Fruit fly (Drosophila melanogaster): ENCODE measurements around the gene OtopLb.

OtopLb gene

DNA sequence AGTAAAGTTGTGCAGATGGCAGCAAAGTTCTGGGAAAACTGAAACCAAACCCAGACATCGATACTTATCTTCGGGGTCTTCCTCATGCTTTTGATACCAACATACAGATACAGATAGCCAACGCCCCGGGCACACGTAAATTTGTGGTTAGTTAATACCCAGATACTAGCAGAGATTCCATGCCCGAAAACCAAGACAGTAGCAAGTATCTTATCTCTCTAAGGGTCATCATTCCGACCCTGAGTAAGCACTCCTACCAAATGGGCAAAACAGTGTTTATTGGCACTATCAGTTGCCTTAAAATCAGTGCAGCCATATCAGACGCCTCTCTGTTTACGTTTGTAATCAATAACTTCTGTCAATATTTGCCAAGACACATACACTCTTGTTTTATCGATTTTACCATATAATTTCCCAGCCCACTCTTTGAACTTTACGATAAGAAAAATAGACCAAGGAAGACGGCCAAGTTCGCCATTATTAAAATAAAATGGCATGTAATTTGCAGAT lies at the start of gene OtopLb:
Gene OtopLb, minus strand, starts transcription at position 51 of the 510 bp plus-strand sequence.
- TF ChIP-seq CG8478 (optimal IDR thresholded peaks at IDR 0.05) (no peak), CTCF (optimal IDR thresholded peaks at IDR 0.05) (no peak)

DNA sequence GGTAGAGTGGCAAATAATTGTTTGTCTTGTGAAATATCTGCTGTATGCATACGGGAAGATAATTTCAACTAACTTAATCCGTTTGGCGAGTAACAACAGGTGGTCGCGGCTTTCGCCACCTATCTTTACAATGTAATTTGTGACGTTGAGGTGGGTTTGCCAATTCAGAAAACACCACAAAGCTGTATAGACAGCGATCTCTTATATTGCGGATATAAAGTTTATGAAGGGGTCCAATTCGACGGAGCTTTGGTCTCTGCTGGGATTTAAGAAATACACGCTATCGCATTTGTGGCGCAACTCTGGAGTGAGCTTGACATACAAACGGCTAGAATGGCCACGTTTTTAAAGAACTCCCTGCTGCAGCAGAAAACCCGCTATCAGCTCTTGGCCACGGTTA lies 47.3 kb upstream of the OtopLb start, which contains the start of gene CG33282:
Gene CG33282, plus strand, starts transcription at position 301 of the 400 bp plus-strand sequence.
- TF ChIP-seq CG8478 (optimal IDR thresholded peaks at IDR 0.05) (no peak), CTCF (optimal IDR thresholded peaks at IDR 0.05) (no peak)

DNA sequence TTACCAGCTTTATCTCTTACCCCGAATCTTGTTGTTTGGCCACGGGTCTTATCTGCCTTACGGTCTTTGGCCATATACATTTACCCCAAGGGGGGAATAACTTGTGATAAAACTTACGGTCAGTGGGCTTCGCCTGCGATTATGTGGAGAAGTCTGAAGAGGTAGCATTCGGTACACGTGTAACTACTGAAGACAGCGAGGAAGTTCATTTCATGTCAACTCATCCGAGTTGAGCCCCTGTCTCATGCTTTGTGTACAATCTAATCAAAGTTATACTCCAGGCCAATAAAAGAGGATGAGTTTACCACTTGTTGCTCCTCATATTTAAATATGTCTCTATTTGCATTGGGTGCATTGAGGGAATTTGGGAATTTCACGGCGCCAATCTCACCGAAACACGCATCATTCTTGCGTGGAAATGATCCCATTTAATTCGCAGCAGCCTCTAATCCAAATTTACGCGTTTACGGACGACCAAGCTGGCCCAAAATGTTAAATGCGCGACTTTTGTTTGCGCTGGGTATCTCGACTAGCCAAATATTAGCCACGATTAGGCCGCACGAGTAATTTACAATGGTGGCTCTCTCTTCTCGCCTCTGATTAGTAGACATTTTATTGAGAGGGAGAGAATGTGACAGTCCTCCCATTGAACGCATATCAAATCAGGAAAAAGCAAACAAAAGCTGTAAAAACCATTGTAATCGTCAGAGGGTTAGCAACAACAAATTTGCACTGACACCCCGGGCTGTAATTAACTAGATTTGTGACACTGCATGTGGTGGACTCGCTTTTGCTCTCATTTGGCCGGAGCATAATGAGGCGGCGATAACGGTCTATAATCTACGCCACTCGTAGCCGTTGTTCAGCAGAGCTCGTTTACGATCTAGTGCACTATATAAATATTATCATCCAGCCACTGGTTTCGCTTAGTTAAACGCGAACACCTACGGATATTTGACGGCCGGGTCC lies 43.3 kb upstream of the OtopLb start, which contains the start of gene CG33281:
Gene CG33281, plus strand, starts transcription at position 919 of the 969 bp plus-strand sequence.
- TF ChIP-seq CG8478 (optimal IDR thresholded peaks at IDR 0.05) = no peak
- TF ChIP-seq CTCF (optimal IDR thresholded peaks at IDR 0.05) = no peak

DNA sequence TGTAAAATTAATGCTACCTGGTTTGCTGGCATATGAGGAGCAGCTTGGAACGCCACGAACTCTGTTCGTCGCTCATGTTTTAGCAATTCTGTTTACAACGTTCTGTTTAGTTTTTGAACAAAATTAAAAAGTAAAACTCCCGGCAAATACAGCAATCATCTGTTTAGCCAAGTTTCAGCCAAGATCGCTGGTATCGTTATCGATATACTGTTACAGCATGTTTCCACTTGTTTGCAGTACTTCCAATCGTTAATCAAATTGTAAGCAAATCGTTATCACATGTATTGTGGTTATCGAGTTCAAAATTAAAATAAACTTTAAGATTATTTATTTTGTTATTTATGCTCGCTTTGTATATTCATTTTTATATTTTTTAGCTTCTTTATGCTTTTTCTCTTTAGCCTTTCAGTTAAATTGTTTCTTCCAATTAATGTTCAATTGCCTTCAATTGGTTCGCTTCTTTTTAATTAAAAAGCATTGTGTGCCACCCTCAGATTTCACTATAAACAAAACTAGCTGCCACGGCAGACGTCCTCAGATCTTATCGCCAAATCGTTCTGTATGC lies 39.5 kb upstream of the OtopLb start, which contains the start of the genes Fign and CG8837:
Gene Fign, minus strand, starts transcription at position 142 of the 565 bp plus-strand sequence.
Gene CG8837, plus strand, starts transcription at position 515 of the 565 bp plus-strand sequence.
- no peak for TF ChIP-seq CG8478 (optimal IDR thresholded peaks at IDR 0.05)
- TF ChIP-seq CTCF (optimal IDR thresholded peaks at IDR 0.05) = peak in 1 of 2 experiments; percentile 14

DNA sequence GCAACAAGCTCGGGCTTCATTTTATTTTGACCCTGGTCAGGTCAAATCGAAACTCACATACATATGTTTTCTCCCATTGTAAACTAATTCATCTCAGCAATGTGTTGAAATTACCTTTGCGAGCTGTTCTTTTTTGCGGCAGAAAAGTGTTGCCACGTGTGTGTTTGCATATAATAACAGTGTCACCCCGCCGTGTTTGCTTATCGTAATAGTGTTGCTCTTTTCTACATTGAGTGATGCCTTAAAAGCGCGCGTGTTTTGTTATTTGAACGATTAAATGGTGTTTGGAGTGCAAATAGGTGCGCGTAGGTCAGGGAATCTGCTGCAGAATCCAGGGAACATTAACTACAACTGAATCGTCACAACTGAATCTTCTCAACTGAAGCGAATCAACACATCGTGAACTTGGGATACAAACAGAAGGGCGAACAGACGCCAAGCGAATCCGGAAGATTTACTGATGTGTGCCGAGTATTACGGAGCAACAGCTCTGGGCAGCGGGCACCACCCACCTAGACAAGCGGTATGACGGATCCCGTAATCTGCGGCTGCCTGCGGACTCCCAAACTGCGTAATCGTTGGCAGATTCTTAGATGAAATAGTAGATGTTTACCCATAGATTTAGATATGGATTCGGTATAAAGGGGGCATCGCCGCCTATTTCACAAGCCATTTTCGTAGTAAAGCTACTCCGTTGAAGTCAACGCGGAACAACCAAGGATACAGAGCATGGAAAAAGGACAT lies 28.4 kb upstream of the OtopLb start, which contains the start of gene CG15406:
Gene CG15406, plus strand, starts transcription at position 694 of the 744 bp plus-strand sequence.
- TF ChIP-seq CG8478 (optimal IDR thresholded peaks at IDR 0.05) (no peak), CTCF (optimal IDR thresholded peaks at IDR 0.05) (no peak)

DNA sequence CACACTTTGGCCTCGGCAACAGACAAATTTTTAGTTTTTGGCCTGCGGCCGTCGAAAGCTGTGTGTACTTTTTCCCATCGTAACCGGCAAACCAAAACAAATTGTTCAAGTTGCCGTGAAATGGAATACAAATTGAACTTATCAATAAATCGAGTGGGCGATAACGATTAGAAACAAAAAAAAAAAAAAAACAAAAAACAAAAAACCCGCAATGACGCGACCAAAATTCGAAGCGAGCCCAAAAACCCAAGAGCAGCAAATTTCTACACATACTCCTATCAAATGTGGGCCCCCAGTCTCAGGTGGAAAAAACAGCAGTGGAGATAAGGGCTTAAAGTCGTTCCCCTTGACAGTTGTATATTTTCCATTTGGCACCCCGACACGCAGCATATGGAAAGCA lies 26.9 kb upstream of the OtopLb start:
- TF ChIP-seq CG8478 (optimal IDR thresholded peaks at IDR 0.05) (no peak), CTCF (optimal IDR thresholded peaks at IDR 0.05) (no peak)

DNA sequence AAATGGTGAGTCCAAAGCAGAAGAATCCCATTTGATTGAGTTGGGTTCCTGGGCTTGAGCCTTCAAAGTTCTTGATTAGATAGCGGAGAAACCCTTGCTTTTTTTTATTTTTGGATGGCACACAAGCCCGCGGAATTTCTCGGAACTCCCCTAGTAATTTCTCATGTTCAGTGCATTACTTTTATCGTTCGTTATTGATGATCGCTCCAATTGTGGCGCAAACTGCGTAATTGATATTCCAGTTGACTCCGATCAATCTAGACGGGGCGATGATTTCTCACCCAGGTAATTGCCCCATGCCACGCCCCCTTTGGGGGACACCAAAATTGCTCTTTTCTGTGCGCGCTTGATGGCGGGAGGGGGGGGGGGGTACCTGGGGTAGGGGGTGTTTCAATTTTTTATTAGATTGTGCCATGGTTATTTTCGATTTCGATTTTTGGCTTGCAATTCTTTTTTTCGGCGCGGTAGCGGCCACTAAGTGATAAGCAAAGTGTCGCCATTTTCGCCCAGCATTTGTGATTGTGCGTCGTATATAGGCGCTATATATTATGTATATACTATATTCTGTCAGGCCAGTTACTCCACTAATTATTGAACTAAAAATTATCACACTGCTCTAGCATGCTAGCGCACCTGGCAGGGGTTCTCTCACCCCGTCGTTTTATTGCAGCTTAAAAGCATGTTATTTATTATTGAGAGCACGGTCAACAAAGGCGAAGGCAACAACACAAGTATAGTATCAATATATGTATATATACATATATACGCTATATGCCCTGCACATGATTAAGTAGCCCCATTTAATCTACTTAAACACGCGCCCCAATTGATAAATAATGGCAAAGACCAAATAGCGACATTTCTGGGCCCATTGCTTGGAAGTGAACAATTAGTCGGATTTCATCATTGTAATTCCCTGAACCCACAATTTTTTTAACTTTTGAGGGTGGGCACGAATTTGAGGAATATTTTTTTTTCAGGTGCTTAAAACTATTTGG lies 24.8 kb upstream of the OtopLb start:
- TF ChIP-seq CTCF (optimal IDR thresholded peaks at IDR 0.05) = no peak
- TF ChIP-seq CG8478 (optimal IDR thresholded peaks at IDR 0.05) = no peak

DNA sequence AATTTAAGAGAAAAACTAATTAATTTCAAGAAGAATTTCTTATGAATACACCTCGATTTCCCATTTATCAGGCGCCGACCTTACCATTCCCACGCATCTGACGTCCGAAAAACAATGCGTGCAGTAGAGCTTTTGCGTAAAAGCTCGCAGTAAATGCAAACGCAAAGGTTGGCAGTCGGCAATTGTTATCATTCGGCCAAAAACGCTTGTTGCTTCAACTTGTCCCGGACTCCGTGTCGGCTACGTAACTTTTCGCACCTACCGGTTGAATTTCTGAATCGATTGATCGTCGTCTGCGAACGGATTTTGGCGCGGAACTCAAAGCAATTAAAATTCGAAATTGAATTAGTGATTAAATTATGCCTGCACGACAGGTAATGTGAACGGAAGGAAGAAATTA lies 23.6 kb upstream of the OtopLb start, which contains the start of gene CG3277:
Gene CG3277, plus strand, starts transcription at position 208 of the 400 bp plus-strand sequence.
- TF ChIP-seq CTCF (optimal IDR thresholded peaks at IDR 0.05) = no peak
- no peak for TF ChIP-seq CG8478 (optimal IDR thresholded peaks at IDR 0.05)

DNA sequence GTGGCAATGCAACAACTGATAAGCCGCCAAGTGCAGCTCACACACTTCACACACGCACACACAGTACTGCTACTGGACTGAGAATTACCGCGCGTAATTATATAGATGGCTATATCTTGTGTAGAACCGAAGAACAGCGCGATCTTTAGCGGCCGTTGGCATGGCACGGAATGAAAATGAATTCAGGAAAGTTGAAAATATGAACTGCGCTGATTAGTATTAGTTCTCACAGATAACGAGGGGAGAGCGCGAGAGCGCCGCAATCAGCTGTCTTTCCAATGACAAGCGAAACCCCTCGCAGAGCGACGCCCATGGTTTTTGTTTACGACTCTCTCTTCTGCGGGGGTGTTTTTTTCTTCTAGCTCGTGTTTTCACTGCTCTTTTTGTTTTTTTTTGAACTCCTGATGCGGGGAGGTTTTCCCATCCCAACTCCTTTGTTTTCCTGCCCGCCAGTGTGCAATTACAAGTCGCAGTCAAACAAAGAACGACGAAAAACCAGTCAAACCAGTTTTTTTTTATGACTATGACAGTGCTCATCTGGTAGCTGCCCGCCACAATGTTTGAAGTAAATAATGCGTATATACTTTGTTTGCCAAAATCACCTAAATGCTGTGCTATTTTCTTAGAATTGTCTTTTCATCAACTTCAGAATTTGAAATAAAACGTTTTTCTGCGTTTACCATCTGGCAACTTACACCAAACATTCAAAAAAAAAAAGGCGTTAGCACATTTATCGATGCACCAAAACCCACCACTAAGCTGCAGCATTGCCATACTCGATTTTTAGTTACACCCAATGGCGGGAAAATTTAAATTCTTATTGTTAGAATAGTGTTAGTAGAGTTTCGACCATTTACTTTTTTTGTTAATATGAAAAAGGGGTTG lies 22.9 kb upstream of the OtopLb start, which contains the start of gene CG9663:
Gene CG9663, minus strand, starts transcription at position 173 of the 885 bp plus-strand sequence.
- TF ChIP-seq CG8478 (optimal IDR thresholded peaks at IDR 0.05) = no peak
- TF ChIP-seq CTCF (optimal IDR thresholded peaks at IDR 0.05) = peak in 1 of 2 experiments; percentile 29

DNA sequence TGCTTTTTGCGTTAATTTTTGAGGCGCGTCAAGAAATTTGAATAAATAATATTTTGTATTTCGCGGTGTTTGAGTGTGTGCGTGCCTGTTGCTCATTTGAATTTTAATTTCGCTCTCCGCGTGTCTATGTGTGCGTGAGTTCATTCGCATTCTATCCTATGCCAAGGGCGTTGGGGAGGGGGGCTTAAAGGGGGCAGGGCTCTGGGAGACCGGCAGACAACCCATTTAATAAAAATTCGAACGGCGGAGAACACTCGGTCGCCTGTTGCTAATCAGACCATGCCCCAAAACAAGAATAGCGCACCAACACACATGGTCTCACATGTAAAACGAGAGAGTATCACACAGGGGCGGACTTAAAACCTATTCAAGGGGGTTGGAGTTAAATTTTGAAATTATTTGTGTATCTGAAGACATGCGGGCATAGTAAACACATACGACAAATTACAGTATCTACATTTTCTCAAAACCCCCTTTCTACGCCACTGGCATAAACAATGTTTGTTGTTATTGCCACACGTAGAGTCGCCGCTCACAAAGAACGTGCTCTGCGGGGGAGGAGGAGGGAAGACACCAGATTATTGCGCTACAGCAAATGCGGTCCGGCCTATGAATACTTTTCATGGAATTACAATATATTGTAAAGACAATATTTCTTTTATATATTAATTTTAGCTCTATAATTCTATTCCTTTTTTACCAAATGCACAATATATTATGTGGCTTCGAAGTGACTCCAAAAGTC lies 21.6 kb upstream of the OtopLb start:
- TF ChIP-seq CG8478 (optimal IDR thresholded peaks at IDR 0.05) (no peak), CTCF (optimal IDR thresholded peaks at IDR 0.05) (no peak)

DNA sequence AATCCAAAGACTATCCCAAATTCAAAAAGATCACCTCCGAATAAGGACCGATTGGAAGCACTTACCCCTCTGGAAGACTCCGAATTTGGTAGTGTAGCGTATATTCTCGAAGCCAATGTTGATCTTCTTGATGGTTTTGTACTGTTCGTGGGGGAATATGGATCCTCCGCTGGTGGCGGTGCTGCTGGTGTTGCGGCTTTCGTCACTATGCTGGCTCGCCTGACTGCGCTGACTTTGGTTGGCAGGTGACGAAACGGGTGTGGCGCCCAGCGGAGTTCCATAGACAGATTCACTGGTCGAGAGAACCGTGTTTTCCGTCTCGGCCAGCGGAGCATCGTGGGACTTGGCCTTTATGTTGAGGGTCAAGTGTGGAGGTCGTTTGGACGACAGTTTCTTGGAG lies 20.7 kb upstream of the OtopLb start:
- TF ChIP-seq CTCF (optimal IDR thresholded peaks at IDR 0.05) (no peak), CG8478 (optimal IDR thresholded peaks at IDR 0.05) (no peak)

DNA sequence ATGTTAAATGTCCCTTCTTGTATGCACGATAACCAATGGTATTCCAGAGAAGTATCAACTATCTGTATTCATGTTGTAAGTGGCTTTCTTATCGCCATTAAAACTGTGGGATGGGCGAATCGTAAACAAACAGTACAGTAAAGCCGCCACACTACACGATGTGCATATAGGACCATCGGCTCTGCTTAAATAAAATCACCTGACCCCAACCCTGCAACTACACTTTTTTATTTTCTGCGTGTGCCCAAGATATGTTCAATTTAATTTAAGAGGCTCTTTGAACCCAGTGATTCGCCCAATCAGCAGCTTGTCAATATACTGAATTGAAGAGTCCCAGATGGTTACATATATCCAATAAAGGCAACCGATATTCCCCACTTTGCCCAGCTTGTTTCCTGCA lies 19.5 kb upstream of the OtopLb start:
- TF ChIP-seq CTCF (optimal IDR thresholded peaks at IDR 0.05) (no peak), CG8478 (optimal IDR thresholded peaks at IDR 0.05) (no peak)

Data from S2 (cell line).